Fruit fly (Drosophila melanogaster) whole organism, prepupa: ENCODE measurements around the gene IFT46.

ENCODE experiments used
- Blimp-1 ChIP-seq: fragments of 200-800 bp; sonication (Bioruptor generic); optimal IDR thresholded peaks from 3 replicates; lab custom pipeline; 2017; ENCODE audit warnings: missing biosample characterization, missing genetic modification characterization, mild to moderate bottlenecking, moderate library complexity, missing genetic modification reagents
- CG3032 ChIP-seq: fragments of 200-800 bp; optimal IDR thresholded peaks from 2 replicates; lab custom pipeline; 2019; ENCODE audit warnings: missing biosample characterization, mild to moderate bottlenecking, missing genetic modification characterization, moderate library complexity
- CG4318 ChIP-seq: fragments of 200-800 bp; sonication (Bioruptor generic); optimal IDR thresholded peaks from 3 replicates; lab custom pipeline; 2017; ENCODE audit warnings: missing biosample characterization, mild to moderate bottlenecking, missing genetic modification characterization
- svp ChIP-seq: fragments of 200-800 bp; sonication (Bioruptor generic); peaks from one replicate; lab custom pipeline; 2016; ENCODE audit warnings: missing biosample characterization, missing genetic modification characterization

DNA sequence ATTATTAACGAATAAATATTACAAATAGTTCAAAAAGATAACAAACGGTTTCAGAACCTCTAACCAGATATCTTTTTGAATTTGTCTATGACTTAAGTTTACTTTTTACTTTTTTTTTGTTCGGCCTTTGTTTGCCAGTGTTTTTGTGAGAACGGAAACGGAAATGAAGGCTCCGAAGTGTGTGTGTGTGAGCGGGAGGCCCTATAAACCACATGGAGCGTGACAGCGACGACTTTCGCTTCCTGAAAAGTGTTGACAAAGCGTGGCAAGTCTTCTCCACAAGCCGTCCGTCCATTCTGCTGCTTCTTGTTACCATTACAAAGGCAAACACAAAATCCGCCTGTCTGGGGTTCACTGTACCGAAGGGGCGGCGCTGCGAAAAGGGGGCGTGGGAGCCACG, 51.5 kb downstream of the IFT46 start:
- TF ChIP-seq CG3032 (no peak), CG4318 (GFP tag; lab: Kevin White, UChicago) (no peak), svp (GFP tag; lab: Kevin White, UChicago) (no peak), Blimp-1 (GFP tag; lab: Kevin White, UChicago) (no peak)
